Fruit fly (Drosophila melanogaster) S2 (cell line): ENCODE data around the gene Bicra.

Experiments
- CG8478 ChIP-seq: fragments of >200 bp; optimal IDR thresholded peaks from 2 replicates; lab custom pipeline; 2018
- CTCF ChIP-seq, 2 experiments: fragments of >200 bp; optimal IDR thresholded peaks; 2 replicates each; lab custom pipeline; 2018

dm6 chr3R:29050756-29051155 is 12.1 kb upstream of the Bicra start, which contains the start of gene CG11841:
- no peak for TF ChIP-seq CG8478 (lab: Kevin White, UChicago)
- TF ChIP-seq CTCF (optimal IDR thresholded peaks at IDR 0.05; lab: Kevin White, UChicago) = no peak
